Worm (Caenorhabditis elegans) whole organism, L2 larva: ENCODE data around the gene F46C8.3.

Source experiments
- R02D3.7 ChIP-seq: fragments of 150-350 bp; optimal IDR thresholded peaks from 2 replicates; lab custom pipeline; 2014; ENCODE audit warnings: missing biosample characterization, missing genetic modification characterization
- ama-1 ChIP-seq: fragments of 150-350 bp; optimal IDR thresholded peaks from 2 replicates; lab custom pipeline; 2018; ENCODE audit warnings: inconsistent platforms
- dmd-4 ChIP-seq: sonication (generic microtip); optimal IDR thresholded peaks from 2 replicates; lab custom pipeline; 2017; ENCODE audit warnings: missing biosample characterization, missing genetic modification characterization
- elt-3 ChIP-seq: sonication (generic microtip); optimal IDR thresholded peaks from 2 replicates; lab custom pipeline; 2017; ENCODE audit warnings: missing biosample characterization, missing genetic modification characterization
- mab-5 ChIP-seq: fragments of 150-350 bp; optimal IDR thresholded peaks from 2 replicates; lab custom pipeline; 2014; ENCODE audit warnings: missing biosample characterization, missing genetic modification characterization
- nhr-11 ChIP-seq: fragments of 150-350 bp; optimal IDR thresholded peaks from 2 replicates; lab custom pipeline; 2014; ENCODE audit warnings: missing biosample characterization, missing genetic modification characterization
- nhr-237 ChIP-seq: fragments of 150-350 bp; optimal IDR thresholded peaks from 2 replicates; lab custom pipeline; 2014; ENCODE audit warnings: missing biosample characterization, missing genetic modification characterization

ce11 chrX:7506533-7506932 is 18.8 kb upstream of the F46C8.3 start, which contains the start of gene lgc-11:
- no peak for TF ChIP-seq R02D3.7 (tag; lab: Kevin White, UChicago)
- no peak for TF ChIP-seq nhr-11
- TF ChIP-seq mab-5 (tag; lab: Kevin White, UChicago) = no peak
- no peak for TF ChIP-seq ama-1 (lab: Kevin White, UChicago)
- no peak for TF ChIP-seq elt-3 (tag; lab: Kevin White, UChicago)
- no peak for TF ChIP-seq nhr-237 (tag; lab: Kevin White, UChicago)
- no peak for TF ChIP-seq dmd-4 (tag; lab: Kevin White, UChicago)
